Worm (Caenorhabditis elegans): Measurements from ENCODE around the gene gcy-23.
"Not testable (repeated sequence)": the region's sequence is repeated elsewhere in the genome, so short reads cannot be mapped to it uniquely, and the experiment has no call there.

Gene gcy-23

DNA sequence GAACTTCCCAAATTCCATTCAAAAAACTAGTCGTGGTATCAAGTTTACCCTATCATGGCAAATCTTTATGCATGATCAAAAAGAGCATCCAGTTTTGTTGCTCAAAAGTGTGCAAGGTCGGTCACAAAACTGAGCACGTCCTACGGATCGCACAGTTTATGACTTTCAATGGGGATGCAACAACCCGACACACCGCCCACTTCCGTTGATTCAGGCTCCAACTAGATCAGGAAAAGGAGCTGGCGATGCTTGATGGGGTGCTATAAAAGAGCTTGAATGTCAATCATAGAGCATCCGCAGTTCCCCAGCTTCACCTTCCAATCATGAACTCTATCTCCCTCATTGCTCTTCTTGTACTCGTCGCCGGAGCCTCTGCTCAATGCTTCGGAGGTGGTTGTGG, 16.4 kb upstream of the gcy-23 start, which contains the start of gene W08E12.2:
W08E12.2 (plus strand) TSS at position 301 of the 400 bp plus-strand sequence.
- no peak for TF ChIP-seq unc-86 (tag; optimal IDR thresholded peaks at IDR 0.05)
- no peak for TF ChIP-seq efl-1 (optimal IDR thresholded peaks at IDR 0.05)
- TF ChIP-seq efl-1 (GFP tag; optimal IDR thresholded peaks at IDR 0.05 in 1 of 2): peak in 1 of 2 experiments; percentile 24

DNA sequence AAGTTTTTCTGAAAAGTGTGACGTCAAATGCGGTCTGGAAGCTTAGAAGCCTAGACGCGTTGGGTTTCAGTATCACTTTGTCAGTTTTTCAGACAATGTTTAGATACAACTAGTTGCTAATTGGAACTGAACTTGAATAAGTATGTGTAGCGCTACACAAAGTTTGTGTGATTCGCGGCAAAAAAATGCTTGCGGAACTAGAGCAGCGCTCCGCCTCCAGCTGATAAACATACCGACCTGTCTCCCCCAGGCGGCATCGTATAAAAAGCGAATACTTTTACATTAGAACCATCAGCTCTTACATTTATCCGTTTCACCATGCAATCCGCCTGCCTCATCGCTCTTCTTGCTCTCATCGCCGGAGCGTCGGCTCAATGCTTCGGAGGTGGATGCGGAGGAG, 14.6 kb upstream of the gcy-23 start, which contains the start of gene idpp-12:
idpp-12 (plus strand) TSS at position 301 of the 400 bp plus-strand sequence.
- not testable (repeated sequence) for TF ChIP-seq pax-3 (tag; optimal IDR thresholded peaks at IDR 0.05); ama-1 (optimal IDR thresholded peaks at IDR 0.05); sup-37 (GFP tag; optimal IDR thresholded peaks at IDR 0.05)

DNA sequence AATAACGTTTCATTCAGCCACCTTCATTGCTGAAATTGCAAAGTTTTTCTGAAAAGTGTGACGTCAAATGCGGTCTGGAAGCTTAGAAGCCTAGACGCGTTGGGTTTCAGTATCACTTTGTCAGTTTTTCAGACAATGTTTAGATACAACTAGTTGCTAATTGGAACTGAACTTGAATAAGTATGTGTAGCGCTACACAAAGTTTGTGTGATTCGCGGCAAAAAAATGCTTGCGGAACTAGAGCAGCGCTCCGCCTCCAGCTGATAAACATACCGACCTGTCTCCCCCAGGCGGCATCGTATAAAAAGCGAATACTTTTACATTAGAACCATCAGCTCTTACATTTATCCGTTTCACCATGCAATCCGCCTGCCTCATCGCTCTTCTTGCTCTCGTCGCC, 12.9 kb upstream of the gcy-23 start, which contains the start of gene W08E12.4:
W08E12.4 (plus strand) TSS at position 301 of the 400 bp plus-strand sequence.
- not testable (repeated sequence) for TF ChIP-seq C34B4.2 (tag; optimal IDR thresholded peaks at IDR 0.05); lin-14 (GFP tag; optimal IDR thresholded peaks at IDR 0.05); unc-62 (GFP tag; optimal IDR thresholded peaks at IDR 0.05)

DNA sequence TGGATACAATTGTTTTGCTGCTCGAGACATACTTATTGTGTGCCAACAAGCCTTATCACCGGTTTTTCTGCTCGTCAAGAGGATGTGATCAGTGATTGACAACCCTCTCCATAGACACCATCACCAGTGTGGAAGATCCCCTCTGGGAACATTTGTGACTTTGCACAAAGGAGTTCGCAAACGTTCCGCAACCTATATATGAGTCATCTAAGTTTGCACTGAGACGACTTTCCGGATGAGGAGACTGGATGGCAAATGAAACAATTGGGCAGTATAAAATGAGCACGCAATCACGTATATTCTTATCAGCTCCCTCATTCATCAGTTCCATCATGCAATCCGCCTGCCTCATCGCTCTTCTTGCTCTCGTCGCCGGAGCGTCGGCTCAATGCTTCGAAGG, 11.4 kb upstream of the gcy-23 start, which contains the start of gene W08E12.5:
W08E12.5 (plus strand) TSS at position 301 of the 400 bp plus-strand sequence.
- TF ChIP-seq nhr-19 (GFP tag; conservative IDR thresholded peaks at IDR 0.05) (no peak), efl-1 (optimal IDR thresholded peaks at IDR 0.05) (no peak), efl-1 (GFP tag; optimal IDR thresholded peaks at IDR 0.05 in 1 of 2) (peak in 1 of 2 experiments; percentile 50), ceh-8 (GFP tag; optimal IDR thresholded peaks at IDR 0.05) (no peak), nhr-20 (tag; optimal IDR thresholded peaks at IDR 0.05) (no peak), blmp-1 (tag; optimal IDR thresholded peaks at IDR 0.05) (no peak), nhr-77 (tag; optimal IDR thresholded peaks at IDR 0.05) (no peak), nhr-11 (tag; optimal IDR thresholded peaks at IDR 0.05) (no peak)

DNA sequence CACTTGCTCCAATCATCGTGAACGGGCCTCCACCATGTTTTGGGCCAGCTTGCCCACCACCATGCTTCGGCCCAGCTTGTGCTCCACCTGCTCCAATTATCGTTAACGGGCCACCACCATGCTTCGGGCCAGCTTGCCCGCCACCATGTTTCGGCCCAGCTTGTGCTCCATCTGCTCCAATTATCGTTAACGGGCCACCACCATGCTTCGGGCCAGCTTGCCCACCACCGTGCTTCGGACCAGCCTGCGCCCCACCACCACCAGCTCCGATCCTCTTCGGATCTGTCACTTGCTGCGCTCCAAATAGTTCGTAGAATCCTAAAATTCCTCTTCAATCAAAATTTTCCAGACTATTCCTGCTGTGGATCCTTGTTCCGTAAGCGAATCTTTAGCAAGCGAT, 10.1 kb upstream of the gcy-23 start:
- no peak for TF ChIP-seq nhr-28 (tag; optimal IDR thresholded peaks at IDR 0.05)
- no peak for TF ChIP-seq mab-9 (GFP tag; IDR thresholded peaks at IDR 0.05)
- TF ChIP-seq nhr-85 (tag): no peak
- TF ChIP-seq C16A3.4 (tag; optimal IDR thresholded peaks at IDR 0.05): no peak
- TF ChIP-seq nhr-11 (tag; optimal IDR thresholded peaks at IDR 0.05): no peak
- TF ChIP-seq ceh-8 (GFP tag; optimal IDR thresholded peaks at IDR 0.05): no peak
- no peak for TF ChIP-seq egl-13 (tag; optimal IDR thresholded peaks at IDR 0.05)
- TF ChIP-seq lin-39 (tag; optimal IDR thresholded peaks at IDR 0.05): no peak
- no peak for TF ChIP-seq sptf-1 (tag; optimal IDR thresholded peaks at IDR 0.05)
- TF ChIP-seq zag-1 (tag; optimal IDR thresholded peaks at IDR 0.05): no peak
- no peak for TF ChIP-seq ces-1 (GFP tag; optimal IDR thresholded peaks at IDR 0.05)
- no peak for TF ChIP-seq C04F5.9 (tag; optimal IDR thresholded peaks at IDR 0.05)
- TF ChIP-seq aly-2 (tag; optimal IDR thresholded peaks at IDR 0.05): no peak
- TF ChIP-seq isw-1 (GFP tag; IDR thresholded peaks at IDR 0.05): no peak
- TF ChIP-seq ets-5 (GFP tag; IDR thresholded peaks at IDR 0.05): no peak
- TF ChIP-seq ztf-4 (tag; optimal IDR thresholded peaks at IDR 0.05): no peak
- no peak for TF ChIP-seq nhr-71 (tag; optimal IDR thresholded peaks at IDR 0.05)
- TF ChIP-seq ama-1 (optimal IDR thresholded peaks at IDR 0.05): no peak

DNA sequence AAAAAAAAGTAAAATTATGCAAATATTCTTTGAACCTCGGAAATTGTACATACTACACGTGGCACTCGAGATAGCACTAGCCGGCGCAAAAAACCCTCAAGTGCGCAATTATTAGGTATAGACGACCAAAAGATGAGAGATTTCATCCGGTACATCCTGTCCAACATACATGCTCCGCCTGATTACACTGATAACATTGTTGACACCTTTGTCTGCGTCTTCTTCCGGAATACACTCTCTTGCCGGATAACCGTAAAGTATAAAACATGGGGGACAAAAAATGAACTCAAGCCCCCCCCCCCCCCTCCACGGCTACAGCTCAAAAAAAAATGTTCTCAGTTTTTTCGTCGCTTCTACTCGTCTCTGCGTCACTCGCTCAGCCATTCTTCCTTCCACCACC, 9.2 kb upstream of the gcy-23 start, which contains the start of gene W08E12.6:
W08E12.6 (plus strand) TSS at position 301 of the 400 bp plus-strand sequence.
- TF ChIP-seq fkh-10 (GFP tag; optimal IDR thresholded peaks at IDR 0.05) (peak; percentile 3), efl-1 (optimal IDR thresholded peaks at IDR 0.05) (no peak), efl-1 (GFP tag; optimal IDR thresholded peaks at IDR 0.05 in 1 of 2) (no peak), dsc-1 (tag; optimal IDR thresholded peaks at IDR 0.05) (no peak), irx-1 (tag; optimal IDR thresholded peaks at IDR 0.05) (no peak)

All from whole organism, L1 larva.